Fruit fly (Drosophila melanogaster) S2 (cell line): ENCODE results near the gene Alms1a.

Experiments
- CG8478 ChIP-seq: fragments of >200 bp; optimal IDR thresholded peaks from 2 replicates; lab custom pipeline; 2018
- CTCF ChIP-seq, 2 experiments: fragments of >200 bp; optimal IDR thresholded peaks; 2 replicates each; lab custom pipeline; 2018

DNA sequence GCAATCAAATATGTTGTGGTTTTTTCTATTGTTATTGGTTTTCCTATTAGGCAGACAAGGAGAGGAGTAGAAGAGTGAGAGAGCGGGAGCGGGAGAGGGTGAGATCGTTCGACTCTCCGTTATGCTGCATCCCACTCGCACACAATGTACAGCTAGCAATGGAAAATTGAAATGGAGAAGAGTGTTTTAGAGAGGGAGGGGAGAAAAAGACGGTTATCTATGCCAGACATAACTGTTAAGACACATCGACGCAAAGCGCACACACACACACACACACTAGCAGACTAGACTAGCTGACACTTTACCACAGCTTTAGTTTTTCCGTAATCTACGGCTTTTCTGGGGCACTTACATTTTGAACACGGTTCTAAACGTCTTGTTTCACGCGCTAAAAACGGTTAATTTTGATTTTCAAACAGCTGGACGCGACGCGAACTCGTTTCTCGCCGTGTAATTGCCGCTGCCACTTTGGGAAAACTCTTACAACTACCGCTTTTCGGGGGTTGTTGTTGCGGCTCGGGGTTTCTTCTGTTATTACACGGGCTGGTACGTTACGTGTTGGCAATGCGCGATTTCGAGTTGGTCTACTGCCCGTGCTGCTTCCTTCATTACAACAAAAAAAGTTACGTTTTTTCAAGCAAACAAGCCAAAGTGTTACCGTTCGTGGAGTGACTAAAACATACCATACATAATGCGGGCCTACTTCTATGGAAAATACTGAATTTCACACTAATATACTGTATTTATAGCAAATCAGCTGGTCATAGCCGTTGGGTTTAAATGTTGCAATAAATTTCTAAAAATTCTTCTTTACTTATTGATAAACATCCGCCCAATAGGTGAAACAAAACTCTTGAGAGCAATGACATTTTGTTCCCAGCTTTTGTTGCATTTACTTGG, 43.4 kb upstream of the Alms1a start, which contains the start of gene fzr:
- TF ChIP-seq CTCF (optimal IDR thresholded peaks at IDR 0.05; lab: Kevin White, UChicago) (no peak), CG8478 (lab: Kevin White, UChicago) (no peak)
